Worm (Caenorhabditis elegans): Measurements from ENCODE around the gene K09C4.7.

ce11 chrX:3304068-3304467, 31.4 kb downstream of the K09C4.7 start, which contains the start of gene F11D5.7:
- no peak for TF ChIP-seq him-1 (tag; optimal IDR thresholded peaks at IDR 0.05)
- no peak for TF ChIP-seq W03F9.2 (tag; optimal IDR thresholded peaks at IDR 0.05)
